Fruit fly (Drosophila melanogaster): Measurements from ENCODE around the gene CG5880.

dm6 chr3R:27152129-27152968, 35.8 kb downstream of the CG5880 start:
- no peak for TF ChIP-seq CG6813 (GFP tag; optimal IDR thresholded peaks at IDR 0.05)
- no peak for TF ChIP-seq Lpt (GFP tag; optimal IDR thresholded peaks at IDR 0.05)
- TF ChIP-seq Atf6 (GFP tag; IDR thresholded peaks at IDR 0.05), result no peak
- no peak for TF ChIP-seq sr (GFP tag; IDR thresholded peaks at IDR 0.05)
- TF ChIP-seq CG7839 (tag; optimal IDR thresholded peaks at IDR 0.05), result peak; percentile 57
- TF ChIP-seq tna (GFP tag; IDR thresholded peaks at IDR 0.05; ENCODE audit: partially characterized antibody), result no peak
- TF ChIP-seq Dip2 (GFP tag; IDR thresholded peaks at IDR 0.05), result no peak
- TF ChIP-seq wek (GFP tag; optimal IDR thresholded peaks at IDR 0.05), result no peak
- TF ChIP-seq pum (GFP tag; optimal IDR thresholded peaks at IDR 0.05), result peak; percentile 11
- peak; percentile 16 for TF ChIP-seq Dek (tag; optimal IDR thresholded peaks at IDR 0.05)
- no peak for TF ChIP-seq CG10543 (GFP tag; optimal IDR thresholded peaks at IDR 0.05)
- TF ChIP-seq Dfd (GFP tag; optimal IDR thresholded peaks at IDR 0.05), result no peak
- TF ChIP-seq HLH3B (GFP tag; IDR thresholded peaks at IDR 0.05), result peak; percentile 42

All from whole organism, embryonic.